Fruit fly (Drosophila melanogaster) whole organism, embryonic: ENCODE results near the gene Cpr30F.
A peak's percentile ranks its signal among the peaks of the same experiment; 100 is the strongest.

Source experiments
- C15 ChIP-seq: fragments of 200-800 bp; sonication (Bioruptor generic); IDR thresholded peaks from 3 replicates; pipeline ENCODE4 v1.3.6; 2022; ENCODE audit warnings: missing biosample characterization, missing genetic modification characterization
- CG10267 ChIP-seq: fragments of 200-800 bp; sonication (Bioruptor generic); optimal IDR thresholded peaks from 2 replicates; lab custom pipeline; 2018; ENCODE audit warnings: missing biosample characterization, mild to moderate bottlenecking, missing genetic modification characterization, moderate library complexity
- CG10431 ChIP-seq: fragments of 200-800 bp; sonication (Bioruptor generic); optimal IDR thresholded peaks from 3 replicates; lab custom pipeline; 2018; ENCODE audit warnings: missing biosample characterization, mild to moderate bottlenecking, missing genetic modification characterization
- CG11723 ChIP-seq: fragments of 200-800 bp; sonication (Bioruptor generic); optimal IDR thresholded peaks from 2 replicates; lab custom pipeline; 2017; ENCODE audit warnings: missing biosample characterization, mild to moderate bottlenecking, missing genetic modification characterization
- CG12744 ChIP-seq: fragments of 200-800 bp; sonication (Bioruptor generic); optimal IDR thresholded peaks from 2 replicates; lab custom pipeline; 2016; ENCODE audit warnings: missing biosample characterization, missing genetic modification characterization
- CG13775 ChIP-seq: fragments of 200-800 bp; sonication (Bioruptor generic); optimal IDR thresholded peaks from 3 replicates; lab custom pipeline; 2017; ENCODE audit warnings: missing biosample characterization, mild to moderate bottlenecking, missing genetic modification characterization
- CG15514 ChIP-seq: fragments of 200-800 bp; sonication (Bioruptor generic); optimal IDR thresholded peaks from 3 replicates; lab custom pipeline; 2017; ENCODE audit warnings: missing biosample characterization, missing genetic modification characterization, mild to moderate bottlenecking, moderate library complexity, missing genetic modification reagents
- CG17385 ChIP-seq: fragments of 200-800 bp; sonication (Bioruptor generic); optimal IDR thresholded peaks from 3 replicates; lab custom pipeline; 2018; ENCODE audit warnings: missing biosample characterization, mild to moderate bottlenecking, missing genetic modification characterization
- CG18011 ChIP-seq: fragments of 200-800 bp; sonication (Bioruptor generic); optimal IDR thresholded peaks from 2 replicates; lab custom pipeline; 2017; ENCODE audit warnings: missing biosample characterization, missing genetic modification characterization, mild to moderate bottlenecking, moderate library complexity, missing genotype
- CG3407 ChIP-seq: fragments of 200-800 bp; sonication (Bioruptor generic); optimal IDR thresholded peaks from 2 replicates; lab custom pipeline; 2018; ENCODE audit warnings: missing biosample characterization, mild to moderate bottlenecking, missing genetic modification characterization
- CG3726 ChIP-seq: fragments of 200-800 bp; sonication (Bioruptor generic); IDR thresholded peaks from 3 replicates; pipeline ENCODE4, ENCODE4 v1.3.6; 2022; ENCODE audit warnings: missing biosample characterization, missing genetic modification characterization
- CG3847 ChIP-seq: fragments of 200-800 bp; sonication (Bioruptor generic); IDR thresholded peaks from 2 replicates; pipeline ENCODE4 v1.3.6; 2022; ENCODE audit warnings: missing biosample characterization, missing genetic modification characterization
- CG4282 ChIP-seq: fragments of 200-800 bp; sonication (Bioruptor generic); optimal IDR thresholded peaks from 2 replicates; lab custom pipeline; 2016; ENCODE audit warnings: missing biosample characterization, missing genetic modification characterization
- CG5180 ChIP-seq: fragments of 200-800 bp; sonication (Bioruptor generic); optimal IDR thresholded peaks from 3 replicates; lab custom pipeline; 2017; ENCODE audit warnings: missing biosample characterization, missing genetic modification characterization, mild to moderate bottlenecking, moderate library complexity, missing genetic modification reagents
- CG5953 ChIP-seq: fragments of 200-800 bp; sonication (Bioruptor generic); IDR thresholded peaks from 2 replicates; pipeline ENCODE4 v1.3.6; 2022; ENCODE audit warnings: missing biosample characterization, missing genetic modification characterization
- CG6854 ChIP-seq: fragments of 200-800 bp; sonication (Bioruptor generic); optimal IDR thresholded peaks from 3 replicates; lab custom pipeline; 2017; ENCODE audit warnings: missing biosample characterization, mild to moderate bottlenecking, missing genetic modification characterization
- CG7372 ChIP-seq: fragments of 200-800 bp; sonication (Bioruptor generic); IDR thresholded peaks from 2 replicates; pipeline ENCODE4 v1.3.6; 2022; ENCODE audit warnings: missing biosample characterization, missing genetic modification characterization
- CG7987 ChIP-seq: fragments of 200-800 bp; sonication (Bioruptor generic); optimal IDR thresholded peaks from 2 replicates; lab custom pipeline; 2018; ENCODE audit warnings: missing biosample characterization, mild to moderate bottlenecking, missing genetic modification characterization, moderate library complexity
- CG8290 ChIP-seq, 3 experiments: fragments of 200-800 bp; sonication (Bioruptor generic); optimal IDR thresholded peaks; 2 replicates each; lab custom pipeline; 2016 to 2019; ENCODE audit warnings: missing biosample characterization in 3 of 3, missing genetic modification characterization in 3 of 3, mild to moderate bottlenecking in 2 of 3, moderate library complexity in 1 of 3
- CG9437 ChIP-seq: fragments of 200-800 bp; sonication (Bioruptor generic); optimal IDR thresholded peaks from 2 replicates; lab custom pipeline; 2018; ENCODE audit warnings: missing biosample characterization, mild to moderate bottlenecking, missing genetic modification characterization
- CG9609 ChIP-seq: fragments of 200-800 bp; sonication (Bioruptor generic); optimal IDR thresholded peaks from 3 replicates; lab custom pipeline; 2016; ENCODE audit warnings: missing biosample characterization, missing genetic modification characterization
- CG9817 ChIP-seq: fragments of 200-800 bp; sonication (Bioruptor generic); optimal IDR thresholded peaks from 2 replicates; lab custom pipeline; 2018; ENCODE audit warnings: missing biosample characterization, mild to moderate bottlenecking, missing genetic modification characterization, moderate library complexity
- CHES-1-like ChIP-seq: fragments of 200-800 bp; sonication (Bioruptor generic); optimal IDR thresholded peaks from 2 replicates; lab custom pipeline; 2016; ENCODE audit warnings: missing biosample characterization, missing genetic modification characterization
- Dll ChIP-seq: fragments of 200-800 bp; sonication (Bioruptor generic); IDR thresholded peaks from 4 replicates; pipeline ENCODE4 v1.3.6; 2022; ENCODE audit warnings: missing biosample characterization, missing genetic modification characterization; ENCODE audit not compliant: partially characterized antibody
- Doc2 ChIP-seq: fragments of 200-800 bp; sonication (Bioruptor generic); IDR thresholded peaks from 2 replicates; pipeline ENCODE4 v1.3.6; 2022; ENCODE audit warnings: missing biosample characterization, missing genetic modification characterization
- GATAe ChIP-seq: fragments of 200-800 bp; sonication (Bioruptor generic); conservative IDR thresholded peaks from 2 replicates; pipeline ENCODE4 v1.3.6; 2022; ENCODE audit warnings: missing biosample characterization, missing genetic modification characterization
- Hand ChIP-seq: fragments of 200-800 bp; sonication (Bioruptor generic); optimal IDR thresholded peaks from 2 replicates; lab custom pipeline; 2017; ENCODE audit warnings: mild to moderate bottlenecking, missing biosample characterization, missing genetic modification reagents, missing genetic modification characterization
- Hsf ChIP-seq: fragments of 200-800 bp; sonication (Bioruptor generic); optimal IDR thresholded peaks from 3 replicates; lab custom pipeline; 2016; ENCODE audit warnings: missing biosample characterization, missing genetic modification characterization
- MTF-1 ChIP-seq: fragments of 200-800 bp; sonication (Bioruptor generic); optimal IDR thresholded peaks from 2 replicates; lab custom pipeline; 2018; ENCODE audit warnings: missing biosample characterization, mild to moderate bottlenecking, missing genetic modification characterization, borderline replicate concordance
- NC2β ChIP-seq: fragments of 200-800 bp; sonication (Bioruptor generic); optimal IDR thresholded peaks from 2 replicates; lab custom pipeline; 2016; ENCODE audit warnings: missing biosample characterization, missing genetic modification characterization
- Poxn ChIP-seq: fragments of 200-800 bp; sonication (Bioruptor generic); IDR thresholded peaks from 2 replicates; pipeline ENCODE4 v1.3.6; 2022; ENCODE audit warnings: missing biosample characterization, missing genetic modification characterization
- Ravus ChIP-seq: fragments of 200-800 bp; sonication (Bioruptor generic); IDR thresholded peaks from 2 replicates; pipeline ENCODE4 v1.3.6; 2022; ENCODE audit warnings: missing biosample characterization, missing genetic modification characterization
- chinmo ChIP-seq: fragments of 200-800 bp; sonication (Bioruptor generic); IDR thresholded peaks from 4 replicates; pipeline ENCODE4 v1.3.6; 2022; ENCODE audit warnings: missing biosample characterization, missing genetic modification characterization; ENCODE audit not compliant: partially characterized antibody
- chn ChIP-seq: fragments of 200-800 bp; sonication (Bioruptor generic); optimal IDR thresholded peaks from 2 replicates; lab custom pipeline; 2016; ENCODE audit warnings: missing biosample characterization, missing genetic modification characterization
- dati ChIP-seq: fragments of 200-800 bp; sonication (Bioruptor generic); IDR thresholded peaks from 2 replicates; pipeline ENCODE4 v1.3.6; 2022; ENCODE audit warnings: missing biosample characterization, missing genetic modification characterization
- fd64A ChIP-seq: fragments of 200-800 bp; sonication (Bioruptor generic); optimal IDR thresholded peaks from 3 replicates; lab custom pipeline; 2018; ENCODE audit warnings: missing biosample characterization, mild to moderate bottlenecking, missing genetic modification characterization
- h ChIP-seq: fragments of >200 bp; optimal IDR thresholded peaks from 2 replicates; lab custom pipeline; 2017
- inv ChIP-seq: fragments of 200-800 bp; sonication (Bioruptor generic); IDR thresholded peaks from 2 replicates; pipeline ENCODE4 v1.3.6; 2022; ENCODE audit warnings: missing biosample characterization, missing genetic modification characterization; ENCODE audit not compliant: partially characterized antibody
- knrl ChIP-seq: fragments of 200-800 bp; sonication (Bioruptor generic); IDR thresholded peaks from 3 replicates; pipeline ENCODE4 v1.3.6; 2022; ENCODE audit warnings: missing biosample characterization, missing genetic modification characterization; ENCODE audit not compliant: partially characterized antibody
- lbe ChIP-seq: fragments of 200-800 bp; sonication (Bioruptor generic); optimal IDR thresholded peaks from 2 replicates; lab custom pipeline; 2016; ENCODE audit warnings: missing biosample characterization, mild to moderate bottlenecking, missing genetic modification characterization
- luna ChIP-seq: fragments of 200-800 bp; sonication (Bioruptor generic); optimal IDR thresholded peaks from 2 replicates; lab custom pipeline; 2016; ENCODE audit warnings: missing biosample characterization, missing genetic modification characterization
- mld ChIP-seq: fragments of 200-800 bp; sonication (Bioruptor generic); IDR thresholded peaks from 3 replicates; pipeline ENCODE4 v1.3.6; 2022; ENCODE audit warnings: missing biosample characterization, missing genetic modification characterization; ENCODE audit not compliant: partially characterized antibody
- oc ChIP-seq: fragments of 200-800 bp; sonication (Bioruptor generic); optimal IDR thresholded peaks from 2 replicates; lab custom pipeline; 2018; ENCODE audit warnings: missing biosample characterization, mild to moderate bottlenecking, missing genetic modification characterization, moderate library complexity
- pb ChIP-seq: fragments of 200-800 bp; sonication (Bioruptor generic); optimal IDR thresholded peaks from 3 replicates; lab custom pipeline; 2016; ENCODE audit warnings: missing biosample characterization, missing genetic modification characterization
- peb ChIP-seq: fragments of 200-800 bp; sonication (Bioruptor generic); IDR thresholded peaks from 2 replicates; pipeline ENCODE4 v1.3.6; 2022; ENCODE audit warnings: missing biosample characterization, missing genetic modification characterization
- prd ChIP-seq, 3 experiments: fragments of >200 bp in 2 of 3; fragments of 200-800 bp in 1 of 3; sonication (Bioruptor generic) in 1 of 3; optimal IDR thresholded peaks in 2 of 3; IDR thresholded peaks in 1 of 3; 2 replicates in 2 of 3; 3 replicates in 1 of 3; pipeline versions ENCODE4 v1.3.6 to Lab custom; 2017 to 2022; ENCODE audit warnings: missing biosample characterization in 1 of 3, missing genetic modification characterization in 1 of 3
- sisA ChIP-seq: fragments of 200-800 bp; sonication (Bioruptor generic); IDR thresholded peaks from 2 replicates; pipeline ENCODE4 v1.3.6; 2022; ENCODE audit warnings: missing biosample characterization, missing genetic modification characterization
- slbo ChIP-seq: fragments of 200-800 bp; sonication (Bioruptor generic); IDR thresholded peaks from 2 replicates; pipeline ENCODE4 v1.3.6; 2022; ENCODE audit warnings: missing biosample characterization, missing genetic modification characterization

Cpr30F gene

DNA sequence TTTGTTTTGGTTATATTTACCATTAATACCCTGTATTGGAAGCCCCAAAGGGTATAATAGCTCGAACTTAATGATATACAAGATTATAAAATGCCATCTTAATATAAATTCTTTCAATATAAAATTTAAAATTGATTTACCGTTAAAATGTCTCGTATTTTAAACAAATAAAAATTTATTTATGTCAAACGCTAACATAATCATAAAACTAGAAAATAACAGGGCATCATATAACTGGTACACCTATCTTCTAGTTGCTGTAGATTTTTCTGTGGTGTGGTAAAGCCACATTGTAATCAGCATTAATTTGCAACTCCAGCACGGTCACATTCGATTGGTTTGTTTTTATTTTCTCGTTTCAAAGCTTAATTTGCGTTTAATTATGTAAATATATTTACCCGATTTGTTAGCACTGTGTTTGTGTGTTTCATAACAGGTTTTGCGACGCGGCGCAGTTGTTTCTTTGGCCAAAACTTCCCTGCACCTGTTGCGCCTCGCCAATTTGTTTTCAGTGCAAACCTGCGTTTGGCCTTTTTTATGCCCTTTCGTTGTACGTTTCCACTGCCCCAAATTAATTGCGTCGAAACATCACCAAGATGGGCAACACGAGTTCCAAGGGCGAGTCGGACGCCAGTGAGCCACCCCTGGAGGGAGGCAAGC is 24.2 kb upstream of the Cpr30F start, which contains the start of the genes CG4658 and CG5846 (continued):
- TF ChIP-seq CG17385 (GFP tag; lab: Kevin White, UChicago) (peak; percentile 88), GATAe (peak; percentile 81), CG9817 (tag; lab: Kevin White, UChicago) (peak; percentile 88), Dll (GFP tag; lab: Robert Waterston, UW) (no peak; the same call in 3 of the 4 replicates), oc (peak; percentile 94), MTF-1 (GFP tag; lab: Kevin White, UChicago) (peak; percentile 77), CG5953 (GFP tag; lab: Robert Waterston, UW) (peak; percentile 86), fd64A (GFP tag; lab: Kevin White, UChicago) (no peak), CG10431 (GFP tag; lab: Kevin White, UChicago) (peak; percentile 77), Hsf (peak; percentile 94), CG9437 (GFP tag; lab: Kevin White, UChicago) (peak; percentile 83), CG13775 (GFP tag; lab: Kevin White, UChicago) (peak; percentile 93), sisA (GFP tag; lab: Robert Waterston, UW) (peak; percentile 93), Doc2 (peak; percentile 48; the same call in 1 of the 2 replicates), CG15514 (GFP tag; lab: Kevin White, UChicago) (peak; percentile 82), CG10267 (tag; lab: Kevin White, UChicago) (peak; percentile 93), CG3407 (peak; percentile 86), chn (GFP tag; lab: Kevin White, UChicago) (peak; percentile 79), CG7372 (peak; percentile 81), h (lab: Kevin White, UChicago) (no peak), CG8290 (GFP tag; optimal IDR thresholded peaks at IDR 0.05; lab: Kevin White, UChicago) (peak; percentile 89), CG8290 (tag; optimal IDR thresholded peaks at IDR 0.05; lab: Kevin White, UChicago) (no peak), CG5180 (GFP tag; lab: Kevin White, UChicago) (no peak), Hand (peak; percentile 79), CG12744 (peak; percentile 75), CG3847 (GFP tag; lab: Robert Waterston, UW) (peak; percentile 85), CG11723 (GFP tag; lab: Kevin White, UChicago) (peak; percentile 80), CG6854 (peak; percentile 78), prd (optimal IDR thresholded peaks at IDR 0.05; lab: Kevin White, UChicago) (no peak), prd (GFP tag; IDR thresholded peaks at IDR 0.05; lab: Robert Waterston, UW) (peak; percentile 98), knrl (GFP tag; lab: Robert Waterston, UW) (no peak; the same call in 2 of the 3 replicates), mld (no peak), CG9609 (GFP tag; lab: Kevin White, UChicago) (peak; percentile 64), inv (no peak), CHES-1-like (GFP tag; lab: Kevin White, UChicago) (peak; percentile 71), CG18011 (GFP tag; lab: Kevin White, UChicago) (peak; percentile 82), Poxn (GFP tag; lab: Robert Waterston, UW) (peak; percentile 62), NC2β (peak; percentile 84), pb (GFP tag; lab: Kevin White, UChicago) (no peak), CG7987 (GFP tag; lab: Kevin White, UChicago) (peak; percentile 68), luna (GFP tag; lab: Kevin White, UChicago) (no peak), dati (GFP tag; lab: Robert Waterston, UW) (peak; percentile 79), C15 (GFP tag; lab: Robert Waterston, UW) (peak; percentile 78; the same call in 2 of the 3 replicates), CG4282 (peak; percentile 41), chinmo (GFP tag; lab: Robert Waterston, UW) (0 out of 4 replicates have a peak, but pooled peaks have one; percentile 46), lbe (GFP tag; lab: Kevin White, UChicago) (peak; percentile 74), slbo (peak; percentile 95), Ravus (GFP tag; lab: Robert Waterston, UW) (peak; percentile 85), CG3726 (GFP tag; lab: Robert Waterston, UW) (peak; percentile 94), peb (GFP tag; lab: Robert Waterston, UW) (peak; percentile 95)
